Worm (Caenorhabditis elegans): ENCODE measurements around the gene ztf-1.

The ztf-1 gene

DNA sequence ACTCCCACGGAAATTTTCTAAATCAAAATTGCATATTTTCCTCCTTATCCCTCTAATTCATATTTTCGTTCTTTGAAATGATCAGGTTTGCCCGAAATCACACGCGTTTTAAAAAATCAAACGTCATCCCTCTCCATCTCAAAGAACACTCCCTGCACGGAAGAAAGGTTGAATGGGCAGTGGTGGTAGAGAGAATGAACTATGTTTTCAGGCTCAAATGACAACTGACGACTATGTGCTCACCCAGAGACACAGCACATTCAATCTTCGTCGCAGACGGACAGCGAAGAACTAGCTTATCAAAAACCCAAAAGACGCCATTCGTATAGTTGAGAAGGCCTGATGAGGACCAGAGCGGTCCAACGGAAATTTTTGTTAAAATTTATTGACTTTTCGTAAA is 52.4 kb downstream of the ztf-1 start:
- TF ChIP-seq ceh-82 (tag; optimal IDR thresholded peaks at IDR 0.05): no peak
- no peak for TF ChIP-seq efl-3 (GFP tag; optimal IDR thresholded peaks at IDR 0.05)
- peak; percentile 38 for TF ChIP-seq nhr-71 (tag; optimal IDR thresholded peaks at IDR 0.05)
- TF ChIP-seq nhr-47 (tag; optimal IDR thresholded peaks at IDR 0.05): no peak
- peak; percentile 63 for TF ChIP-seq rnt-1 (tag; optimal IDR thresholded peaks at IDR 0.05)
- no peak for TF ChIP-seq alr-1 (tag; optimal IDR thresholded peaks at IDR 0.05; ENCODE audit: borderline replicate concordance)
- no peak for TF ChIP-seq pag-3 (tag; optimal IDR thresholded peaks at IDR 0.05; ENCODE audit: borderline replicate concordance, insufficient read depth)
- peak in 1 of 2 experiments; percentile 23 for TF ChIP-seq lsy-2 (tag; optimal IDR thresholded peaks at IDR 0.05)
- no peak for TF ChIP-seq nhr-20 (tag; optimal IDR thresholded peaks at IDR 0.05)
- no peak for TF ChIP-seq sup-37 (GFP tag; optimal IDR thresholded peaks at IDR 0.05)
- TF ChIP-seq hpl-2 (GFP tag; optimal IDR thresholded peaks at IDR 0.05): no peak
- TF ChIP-seq lin-14 (GFP tag; optimal IDR thresholded peaks at IDR 0.05): peak; percentile 42
- TF ChIP-seq dsc-1 (tag; optimal IDR thresholded peaks at IDR 0.05): no peak
- TF ChIP-seq swsn-7 (tag; optimal IDR thresholded peaks at IDR 0.05): no peak
- TF ChIP-seq ceh-8 (GFP tag; optimal IDR thresholded peaks at IDR 0.05): no peak
- no peak for TF ChIP-seq snpc-4 (tag; optimal IDR thresholded peaks at IDR 0.05)
- no peak for TF ChIP-seq nhr-85 (tag)
- TF ChIP-seq mdl-1 (tag; optimal IDR thresholded peaks at IDR 0.05): peak in 1 of 2 experiments; percentile 27
- TF ChIP-seq dpl-1 (GFP tag; optimal IDR thresholded peaks at IDR 0.05): peak in 1 of 3 experiments; percentile 3
- TF ChIP-seq egl-13 (tag; optimal IDR thresholded peaks at IDR 0.05): no peak
- no peak for TF ChIP-seq fos-1 (tag; optimal IDR thresholded peaks at IDR 0.05)
- no peak for TF ChIP-seq elt-3 (tag; optimal IDR thresholded peaks at IDR 0.05)
- no peak for TF ChIP-seq hlh-4 (tag; optimal IDR thresholded peaks at IDR 0.05)
- no peak for TF ChIP-seq mep-1 (tag; optimal IDR thresholded peaks at IDR 0.05)
- TF ChIP-seq nhr-28 (tag; optimal IDR thresholded peaks at IDR 0.05): no peak
- TF ChIP-seq Y116A8C.19 (tag; optimal IDR thresholded peaks at IDR 0.05; ENCODE audit: borderline replicate concordance): no peak
- no peak for TF ChIP-seq ceh-90 (tag; optimal IDR thresholded peaks at IDR 0.05)
- no peak for TF ChIP-seq lin-15B (tag; optimal IDR thresholded peaks at IDR 0.05)
- no peak for TF ChIP-seq sptf-1 (tag; optimal IDR thresholded peaks at IDR 0.05)
- TF ChIP-seq nhr-84 (tag; optimal IDR thresholded peaks at IDR 0.05): no peak
- no peak for TF ChIP-seq ets-5 (GFP tag; IDR thresholded peaks at IDR 0.05)
- TF ChIP-seq tlp-1 (tag; optimal IDR thresholded peaks at IDR 0.05): no peak
- TF ChIP-seq blmp-1 (tag; optimal IDR thresholded peaks at IDR 0.05): no peak
- TF ChIP-seq efl-1 (optimal IDR thresholded peaks at IDR 0.05): peak in 1 of 2 experiments; percentile 10
- TF ChIP-seq efl-1 (GFP tag; optimal IDR thresholded peaks at IDR 0.05 in 1 of 2): peak; percentile 3 to 84
- no peak for TF ChIP-seq ceh-88 (GFP tag; IDR thresholded peaks at IDR 0.05)
- no peak for TF ChIP-seq nhr-12 (tag; optimal IDR thresholded peaks at IDR 0.05)
- no peak for TF ChIP-seq grh-1 (GFP tag; IDR thresholded peaks at IDR 0.05)
- TF ChIP-seq irx-1 (tag; optimal IDR thresholded peaks at IDR 0.05): no peak
- TF ChIP-seq elt-2 (tag; optimal IDR thresholded peaks at IDR 0.05): no peak
- TF ChIP-seq fkh-10 (GFP tag; optimal IDR thresholded peaks at IDR 0.05): no peak
- no peak for TF ChIP-seq unc-130 (tag; optimal IDR thresholded peaks at IDR 0.05)
- peak; percentile 54 for TF ChIP-seq nhr-19 (GFP tag; conservative IDR thresholded peaks at IDR 0.05)
- TF ChIP-seq unc-98 (GFP tag; IDR thresholded peaks at IDR 0.05): no peak
- TF ChIP-seq unc-62 (GFP tag; optimal IDR thresholded peaks at IDR 0.05): no peak
- TF ChIP-seq zip-4 (GFP tag; optimal IDR thresholded peaks at IDR 0.05): no peak
- TF ChIP-seq lin-35 (GFP tag; optimal IDR thresholded peaks at IDR 0.05): peak; percentile 18 to 45
- TF ChIP-seq ama-1 (optimal IDR thresholded peaks at IDR 0.05): no peak
- no peak for TF ChIP-seq C34B4.2 (tag; optimal IDR thresholded peaks at IDR 0.05)
- TF ChIP-seq tbx-2 (tag; optimal IDR thresholded peaks at IDR 0.05): no peak
- TF ChIP-seq snu-23 (GFP tag; optimal IDR thresholded peaks at IDR 0.05): peak; percentile 25
- no peak for TF ChIP-seq aha-1 (tag; optimal IDR thresholded peaks at IDR 0.05)
